Worm (Caenorhabditis elegans) whole organism, L1 larva: ENCODE data around the gene C13G3.12.

Experiments
- C04F5.9 ChIP-seq: sonication (generic microtip); optimal IDR thresholded peaks from 2 replicates; lab custom pipeline; 2016; ENCODE audit warnings: missing genetic modification characterization, missing compliant biosample characterization
- Y116A8C.19 ChIP-seq: sonication (generic microtip); optimal IDR thresholded peaks from 2 replicates; lab custom pipeline; 2016; ENCODE audit warnings: missing compliant biosample characterization, missing genetic modification characterization, borderline replicate concordance
- aha-1 ChIP-seq: fragments of 150-350 bp; optimal IDR thresholded peaks from 2 replicates; lab custom pipeline; 2014; ENCODE audit warnings: missing biosample characterization, missing genetic modification characterization
- ceh-8 ChIP-seq: fragments of 200-800 bp; sonication (Bioruptor generic); optimal IDR thresholded peaks from 2 replicates; lab custom pipeline; 2018; ENCODE audit warnings: mild to moderate bottlenecking, missing genetic modification characterization, moderate library complexity, missing compliant biosample characterization
- ceh-82 ChIP-seq, 3 experiments: fragments of 150-350 bp in 1 of 3; sonication (generic microtip) in 2 of 3; optimal IDR thresholded peaks; 2 replicates each; lab custom pipeline; 2014 to 2017; ENCODE audit warnings: missing biosample characterization in 3 of 3, missing genetic modification characterization in 3 of 3
- ceh-88 ChIP-seq: fragments of 200-800 bp; sonication (Bioruptor generic); IDR thresholded peaks from 2 replicates; pipeline ENCODE4 v1.3.6; 2022; ENCODE audit warnings: missing genetic modification characterization, missing compliant biosample characterization
- ces-1 ChIP-seq: fragments of 150-350 bp; optimal IDR thresholded peaks from 2 replicates; lab custom pipeline; 2014; ENCODE audit warnings: missing biosample characterization, missing genetic modification reagents, missing genetic modification characterization
- dsc-1 ChIP-seq: sonication (generic microtip); optimal IDR thresholded peaks from 2 replicates; lab custom pipeline; 2016; ENCODE audit warnings: mild to moderate bottlenecking, missing genetic modification characterization, missing compliant biosample characterization
- efl-1 ChIP-seq, 4 experiments: fragments of 150-350 bp; optimal IDR thresholded peaks in 3 of 4; peaks in 1 of 4; 1 replicate in 1 of 4; 2 replicates in 3 of 4; lab custom pipeline; 2014; ENCODE audit warnings: missing biosample characterization in 2 of 4, missing genetic modification characterization in 2 of 4, missing genetic modification reagents in 2 of 4
- efl-3 ChIP-seq: fragments of 200-800 bp; sonication (Bioruptor generic); optimal IDR thresholded peaks from 2 replicates; lab custom pipeline; 2018; ENCODE audit warnings: mild to moderate bottlenecking, missing genetic modification characterization, missing compliant biosample characterization
- egl-13 ChIP-seq: sonication (generic microtip); optimal IDR thresholded peaks from 2 replicates; lab custom pipeline; 2016; ENCODE audit warnings: missing genotype, missing genetic modification reagents, missing genetic modification characterization, missing compliant biosample characterization
- elt-2 ChIP-seq: sonication (generic microtip); optimal IDR thresholded peaks from 2 replicates; lab custom pipeline; 2016; ENCODE audit warnings: missing genetic modification characterization, mild to moderate bottlenecking, inconsistent platforms, missing compliant biosample characterization, missing genetic modification reagents
- ets-5 ChIP-seq: fragments of 200-800 bp; sonication (Bioruptor generic); IDR thresholded peaks from 2 replicates; pipeline ENCODE4 v1.3.6; 2022; ENCODE audit warnings: missing genetic modification characterization, missing compliant biosample characterization
- fkh-8 ChIP-seq: sonication (generic microtip); optimal IDR thresholded peaks from 2 replicates; lab custom pipeline; 2016; ENCODE audit warnings: mild to moderate bottlenecking, missing genetic modification characterization, missing compliant biosample characterization
- grh-1 ChIP-seq: fragments of 200-800 bp; sonication (Bioruptor generic); IDR thresholded peaks from 2 replicates; pipeline ENCODE4 v1.3.6; 2022; ENCODE audit warnings: missing genetic modification reagents, missing genetic modification characterization, missing compliant biosample characterization
- hlh-17 ChIP-seq: fragments of 200-800 bp; sonication (Bioruptor generic); optimal IDR thresholded peaks from 2 replicates; lab custom pipeline; 2018; ENCODE audit warnings: missing genetic modification characterization, mild to moderate bottlenecking, missing compliant biosample characterization, moderate library complexity, borderline replicate concordance
- irx-1 ChIP-seq: sonication (generic microtip); optimal IDR thresholded peaks from 2 replicates; lab custom pipeline; 2016; ENCODE audit warnings: missing genetic modification characterization, missing compliant biosample characterization
- lin-14 ChIP-seq: fragments of 200-800 bp; sonication (Bioruptor generic); optimal IDR thresholded peaks from 2 replicates; lab custom pipeline; 2018; ENCODE audit warnings: mild to moderate bottlenecking, missing genetic modification characterization, moderate library complexity, missing compliant biosample characterization
- lin-35 ChIP-seq, 2 experiments: fragments of 150-350 bp; optimal IDR thresholded peaks; 2 replicates each; lab custom pipeline; 2014; ENCODE audit warnings: missing biosample characterization in 2 of 2, missing genetic modification characterization in 2 of 2, missing genetic modification reagents in 2 of 2
- lsy-2 ChIP-seq, 2 experiments: fragments of 150-350 bp; optimal IDR thresholded peaks; 2 replicates each; lab custom pipeline; 2014; ENCODE audit warnings: missing biosample characterization in 2 of 2, missing genetic modification characterization in 2 of 2
- mab-9 ChIP-seq: fragments of 200-800 bp; sonication (Bioruptor generic); IDR thresholded peaks from 2 replicates; pipeline ENCODE4 v1.3.6; 2022; ENCODE audit warnings: missing genetic modification reagents, missing genetic modification characterization, missing compliant biosample characterization
- mdl-1 ChIP-seq, 2 experiments: fragments of 150-350 bp; optimal IDR thresholded peaks; 2 replicates each; lab custom pipeline; 2014 to 2017; ENCODE audit warnings: missing biosample characterization in 2 of 2, missing genetic modification characterization in 2 of 2, inconsistent platforms in 1 of 2
- mep-1 ChIP-seq: fragments of 150-350 bp; optimal IDR thresholded peaks from 2 replicates; lab custom pipeline; 2014; ENCODE audit warnings: missing biosample characterization, missing genetic modification characterization
- nhr-12 ChIP-seq: sonication (generic microtip); optimal IDR thresholded peaks from 2 replicates; lab custom pipeline; 2017; ENCODE audit warnings: missing biosample characterization, missing genetic modification characterization
- nhr-19 ChIP-seq: fragments of 200-800 bp; sonication (Bioruptor generic); conservative IDR thresholded peaks from 2 replicates; pipeline ENCODE4 v1.3.6; 2022; ENCODE audit warnings: missing genetic modification characterization, missing compliant biosample characterization
- nhr-47 ChIP-seq: sonication (generic microtip); optimal IDR thresholded peaks from 2 replicates; lab custom pipeline; 2016; ENCODE audit warnings: mild to moderate bottlenecking, missing genetic modification characterization, moderate library complexity, missing compliant biosample characterization
- nhr-77 ChIP-seq: fragments of 150-350 bp; optimal IDR thresholded peaks from 2 replicates; lab custom pipeline; 2014; ENCODE audit warnings: missing biosample characterization, missing genetic modification characterization
- nhr-84 ChIP-seq: sonication (generic microtip); optimal IDR thresholded peaks from 2 replicates; lab custom pipeline; 2017; ENCODE audit warnings: missing biosample characterization, missing genetic modification characterization
- pag-3 ChIP-seq: sonication (generic microtip); optimal IDR thresholded peaks from 2 replicates; lab custom pipeline; 2017; ENCODE audit warnings: missing genetic modification characterization, mild to moderate bottlenecking, missing compliant biosample characterization, antibody characterized with exemption, borderline replicate concordance; ENCODE audit not compliant: insufficient read depth
- pqm-1 ChIP-seq: sonication (generic microtip); optimal IDR thresholded peaks from 3 replicates; lab custom pipeline; 2017; ENCODE audit warnings: missing biosample characterization, missing genetic modification characterization
- rnt-1 ChIP-seq: sonication (generic microtip); optimal IDR thresholded peaks from 2 replicates; lab custom pipeline; 2016; ENCODE audit warnings: mild to moderate bottlenecking, missing genetic modification characterization, moderate library complexity, missing compliant biosample characterization
- skn-1 ChIP-seq: fragments of 150-350 bp; optimal IDR thresholded peaks from 2 replicates; lab custom pipeline; 2014; ENCODE audit warnings: missing biosample characterization, missing genetic modification characterization
- sox-4 ChIP-seq: sonication (generic microtip); optimal IDR thresholded peaks from 2 replicates; lab custom pipeline; 2016; ENCODE audit warnings: missing genetic modification characterization, missing compliant biosample characterization
- sup-37 ChIP-seq: fragments of 200-800 bp; sonication (Bioruptor generic); optimal IDR thresholded peaks from 2 replicates; lab custom pipeline; 2018; ENCODE audit warnings: mild to moderate bottlenecking, missing genetic modification characterization, missing compliant biosample characterization
- tlp-1 ChIP-seq: fragments of 150-350 bp; optimal IDR thresholded peaks from 2 replicates; lab custom pipeline; 2014; ENCODE audit warnings: missing biosample characterization, missing genetic modification characterization
- unc-130 ChIP-seq: fragments of 150-350 bp; optimal IDR thresholded peaks from 2 replicates; lab custom pipeline; 2017; ENCODE audit warnings: missing biosample characterization, missing genetic modification characterization, inconsistent platforms
- vab-15 ChIP-seq: sonication (generic microtip); optimal IDR thresholded peaks from 2 replicates; lab custom pipeline; 2017; ENCODE audit warnings: missing genotype, mild to moderate bottlenecking, missing genetic modification characterization, missing compliant biosample characterization
- zag-1 ChIP-seq: fragments of 150-350 bp; optimal IDR thresholded peaks from 2 replicates; lab custom pipeline; 2014; ENCODE audit warnings: missing biosample characterization, missing genetic modification characterization
- ztf-11 ChIP-seq, 2 experiments: sonication (generic microtip); optimal IDR thresholded peaks; 2 replicates each; lab custom pipeline; 2016 to 2017; ENCODE audit warnings: missing genetic modification characterization in 2 of 2, missing biosample characterization in 1 of 2, missing compliant biosample characterization in 1 of 2

The C13G3.12 gene

ce11 chrV:11042538-11042937 is 19.8 kb upstream of the C13G3.12 start, which contains the start of gene C45B11.2:
Gene C45B11.2 (plus strand): TSS chrV:11042710.
- TF ChIP-seq efl-1 (optimal IDR thresholded peaks at IDR 0.05; lab: Kevin White, UChicago) (no peak), efl-1 (GFP tag; optimal IDR thresholded peaks at IDR 0.05 in 1 of 2; lab: Kevin White, UChicago) (no peak), dsc-1 (tag; lab: Kevin White, UChicago) (no peak), zag-1 (tag; lab: Kevin White, UChicago) (no peak), ceh-82 (tag; optimal IDR thresholded peaks at IDR 0.05; lab: Kevin White, UChicago) (no peak), grh-1 (no peak), irx-1 (tag; lab: Kevin White, UChicago) (no peak), nhr-77 (tag; lab: Kevin White, UChicago) (no peak), elt-2 (tag; lab: Kevin White, UChicago) (no peak), tlp-1 (no peak), egl-13 (no peak)

DNA sequence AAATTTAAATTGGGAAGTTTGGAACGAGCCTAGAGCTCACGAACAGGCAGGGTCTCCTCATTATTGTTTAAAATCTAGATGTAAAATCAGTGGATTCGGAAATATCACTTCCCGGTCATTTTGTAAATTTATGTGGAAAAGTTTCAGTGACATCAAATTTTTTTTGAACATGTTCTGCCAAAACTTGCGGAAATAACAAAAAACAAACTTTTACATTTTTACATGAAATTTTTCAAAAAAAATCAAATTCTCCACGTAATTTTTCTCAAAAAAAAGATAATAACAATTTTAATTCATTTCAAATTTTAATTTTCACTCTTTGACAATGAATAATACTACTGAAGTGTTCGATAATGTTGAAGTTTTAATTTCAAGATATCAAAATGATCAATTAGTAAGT is 18.8 kb upstream of the C13G3.12 start, which contains the start of gene C45B11.5:
TSS of gene C45B11.5 (plus strand) at position 301 of the 400 bp plus-strand sequence.
- TF ChIP-seq nhr-47 (tag; lab: Kevin White, UChicago) (no peak), lin-35 (GFP tag; optimal IDR thresholded peaks at IDR 0.05; lab: Kevin White, UChicago) (no peak), nhr-12 (tag; lab: Kevin White, UChicago) (no peak), ets-5 (GFP tag; lab: Robert Waterston, UW) (no peak), pqm-1 (tag; lab: Kevin White, UChicago) (no peak), zag-1 (tag; lab: Kevin White, UChicago) (no peak), rnt-1 (tag; lab: Kevin White, UChicago) (no peak), lsy-2 (tag; optimal IDR thresholded peaks at IDR 0.05; lab: Kevin White, UChicago) (no peak), nhr-19 (GFP tag; lab: Robert Waterston, UW) (no peak), tlp-1 (no peak), pag-3 (tag; lab: Kevin White, UChicago) (no peak), C04F5.9 (no peak), ceh-88 (GFP tag; lab: Robert Waterston, UW) (no peak), dsc-1 (tag; lab: Kevin White, UChicago) (no peak), mep-1 (no peak), Y116A8C.19 (no peak)

ce11 chrV:11040473-11040872 is 17.8 kb upstream of the C13G3.12 start, which contains the start of gene C45B11.8:
Gene C45B11.8 (plus strand): TSS chrV:11040773.
- TF ChIP-seq vab-15 (tag; lab: Kevin White, UChicago), result no peak
- no peak for TF ChIP-seq unc-130 (tag; lab: Kevin White, UChicago)
- TF ChIP-seq elt-2 (tag; lab: Kevin White, UChicago), result no peak
- TF ChIP-seq tlp-1, result no peak
- no peak for TF ChIP-seq efl-3
- no peak for TF ChIP-seq fkh-8
- TF ChIP-seq irx-1 (tag; lab: Kevin White, UChicago), result no peak
- no peak for TF ChIP-seq ces-1 (GFP tag; lab: Kevin White, UChicago)
- no peak for TF ChIP-seq nhr-84 (tag; lab: Kevin White, UChicago)
- no peak for TF ChIP-seq grh-1

- TF ChIP-seq fkh-8 (no peak), vab-15 (tag; lab: Kevin White, UChicago) (no peak), lin-14 (GFP tag; lab: Kevin White, UChicago) (no peak), rnt-1 (tag; lab: Kevin White, UChicago) (no peak), tlp-1 (no peak), nhr-77 (tag; lab: Kevin White, UChicago) (no peak), mep-1 (no peak), ztf-11 (tag; optimal IDR thresholded peaks at IDR 0.05; lab: Kevin White, UChicago) (no peak), unc-130 (tag; lab: Kevin White, UChicago) (no peak), hlh-17 (GFP tag; lab: Kevin White, UChicago) (no peak), pag-3 (tag; lab: Kevin White, UChicago) (no peak), sox-4 (tag; lab: Kevin White, UChicago) (no peak), efl-3 (no peak), sup-37 (GFP tag; lab: Kevin White, UChicago) (no peak), ceh-8 (GFP tag; lab: Kevin White, UChicago) (no peak), mdl-1 (tag; optimal IDR thresholded peaks at IDR 0.05; lab: Kevin White, UChicago) (no peak), aha-1 (no peak), mab-9 (GFP tag; lab: Robert Waterston, UW) (no peak), skn-1 (tag; lab: Kevin White, UChicago) (no peak)
Observed at ce11 chrV:11040020-11040419, 17.3 kb upstream of the C13G3.12 start, which contains the start of gene C45B11.9. Gene C45B11.9 (plus strand): TSS chrV:11040320.
